Fruit fly (Drosophila melanogaster): Measurements from ENCODE around the gene nan.

The nan gene

DNA sequence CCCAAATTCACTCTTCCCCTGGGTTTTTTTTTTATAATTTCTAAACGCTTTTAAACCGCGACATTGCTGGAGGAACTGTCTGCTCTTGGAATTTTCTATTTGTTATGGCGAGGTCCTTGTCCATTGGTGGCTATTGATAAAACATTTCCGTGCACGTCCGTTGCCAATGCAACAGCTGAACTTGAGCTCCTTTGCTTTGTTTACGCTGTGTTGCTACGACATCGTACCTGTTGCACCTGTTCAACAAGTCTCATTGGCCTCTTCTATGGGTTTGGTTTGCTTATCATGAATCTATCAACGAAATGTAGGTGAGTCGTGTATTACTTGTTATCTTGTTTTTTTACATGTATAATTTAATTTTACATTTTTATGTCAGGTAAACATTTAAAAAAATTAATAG lies at the start of gene nan:
TSS of gene nan (minus strand) at position 218 of the 400 bp plus-strand sequence.
- TF ChIP-seq cic (GFP tag; optimal IDR thresholded peaks at IDR 0.05), result no peak
- TF ChIP-seq CG1620 (GFP tag; optimal IDR thresholded peaks at IDR 0.05), result no peak
- TF ChIP-seq Crg-1 (GFP tag; optimal IDR thresholded peaks at IDR 0.05), result no peak
- no peak for TF ChIP-seq bab1 (GFP tag; optimal IDR thresholded peaks at IDR 0.05)
- no peak for TF ChIP-seq kay (GFP tag; ENCODE audit: borderline replicate concordance)
- TF ChIP-seq CG7101 (tag; optimal IDR thresholded peaks at IDR 0.05), result no peak
- TF ChIP-seq CG12768 (GFP tag; optimal IDR thresholded peaks at IDR 0.05), result no peak
- TF ChIP-seq Mnt (GFP tag; optimal IDR thresholded peaks at IDR 0.05), result no peak
- no peak for TF ChIP-seq CG5204 (GFP tag; optimal IDR thresholded peaks at IDR 0.05)

DNA sequence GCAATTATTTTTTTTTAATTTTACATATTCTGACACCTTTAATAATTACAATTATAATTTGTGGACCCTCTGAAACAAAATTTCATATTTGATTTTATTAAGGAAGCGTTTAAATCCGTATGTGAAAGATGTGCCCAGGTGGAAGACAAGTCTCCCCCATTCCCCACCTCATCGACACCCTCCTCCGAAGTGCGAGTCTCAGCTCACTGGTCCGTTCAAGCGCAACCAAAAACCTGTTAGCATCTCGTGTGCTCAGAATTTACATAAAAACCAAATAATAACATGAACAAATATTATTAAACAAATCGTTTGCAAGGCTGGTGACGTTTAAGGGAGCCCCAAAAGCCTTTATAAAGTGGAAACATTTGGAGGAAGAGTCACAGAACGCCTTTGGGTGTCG lies 46.9 kb upstream of the nan start, which contains the start of gene CG7906:
TSS of gene CG7906 (plus strand) at position 301 of the 400 bp plus-strand sequence.
- no peak for TF ChIP-seq CG11617 (GFP tag; optimal IDR thresholded peaks at IDR 0.05)
- TF ChIP-seq pad (GFP tag; optimal IDR thresholded peaks at IDR 0.05), result no peak
- TF ChIP-seq CG12768 (GFP tag; optimal IDR thresholded peaks at IDR 0.05), result no peak
- TF ChIP-seq Clk (GFP tag; optimal IDR thresholded peaks at IDR 0.05), result no peak
- TF ChIP-seq kay (GFP tag; ENCODE audit: borderline replicate concordance), result no peak

DNA sequence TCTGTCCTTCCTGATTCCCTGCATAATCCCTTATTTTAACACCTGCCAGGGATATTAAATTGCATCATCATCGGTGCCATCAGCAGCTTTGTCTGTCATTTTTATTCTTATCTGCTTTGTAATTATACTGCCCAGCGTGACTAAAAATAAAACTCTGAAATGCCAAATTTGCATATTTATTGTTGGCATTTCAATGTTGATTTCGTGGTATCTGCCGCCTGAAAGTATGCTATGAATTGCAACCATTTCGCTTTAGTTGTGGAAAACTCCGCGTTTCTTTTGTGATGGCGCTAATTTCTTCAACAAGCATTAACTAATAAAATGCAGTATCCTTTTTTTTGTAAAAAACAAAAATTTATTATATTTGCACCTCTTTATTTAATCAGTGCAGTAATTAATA lies 46.4 kb upstream of the nan start, which contains the start of gene CG34244:
TSS of gene CG34244 (minus strand) at position 122 of the 400 bp plus-strand sequence.
- no peak for TF ChIP-seq Hr96 (GFP tag; optimal IDR thresholded peaks at IDR 0.05)
- no peak for TF ChIP-seq Clk (GFP tag; optimal IDR thresholded peaks at IDR 0.05)
- no peak for TF ChIP-seq CG5204 (GFP tag; optimal IDR thresholded peaks at IDR 0.05)
- TF ChIP-seq CG7101 (tag; optimal IDR thresholded peaks at IDR 0.05), result no peak
- TF ChIP-seq CG11617 (GFP tag; optimal IDR thresholded peaks at IDR 0.05), result no peak
- peak; percentile 71 for TF ChIP-seq tj (GFP tag; optimal IDR thresholded peaks at IDR 0.05)
- no peak for TF ChIP-seq cic (GFP tag; optimal IDR thresholded peaks at IDR 0.05)
- TF ChIP-seq CG12768 (GFP tag; optimal IDR thresholded peaks at IDR 0.05), result no peak
- peak; percentile 5 for TF ChIP-seq bab1 (GFP tag; optimal IDR thresholded peaks at IDR 0.05)
- TF ChIP-seq Crg-1 (GFP tag; optimal IDR thresholded peaks at IDR 0.05), result no peak
- TF ChIP-seq toe (GFP tag; optimal IDR thresholded peaks at IDR 0.05), result no peak

DNA sequence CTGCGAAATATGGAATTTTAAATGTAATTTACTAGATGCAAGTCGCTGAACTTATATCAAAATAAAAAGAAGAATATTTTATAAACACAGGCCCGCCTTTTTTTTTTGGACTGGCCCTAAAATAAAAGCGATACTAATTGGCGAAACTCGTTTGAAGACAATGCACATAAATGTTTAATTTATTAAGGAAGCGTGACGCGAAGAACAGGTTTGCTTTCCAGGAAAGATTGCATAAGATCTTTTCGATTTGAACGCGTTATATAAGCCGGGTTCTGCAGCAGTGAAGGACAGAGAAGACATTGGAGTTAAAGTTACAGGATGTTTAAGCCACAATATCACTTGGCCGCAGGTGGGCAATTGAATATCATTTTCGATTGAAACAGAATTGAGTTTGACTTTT lies 43.7 kb upstream of the nan start, which contains the start of gene CG7924:
TSS of gene CG7924 (plus strand) at position 301 of the 400 bp plus-strand sequence.
- TF ChIP-seq Crg-1 (GFP tag; optimal IDR thresholded peaks at IDR 0.05) (no peak), kay (GFP tag; ENCODE audit: borderline replicate concordance) (peak; percentile 79), CG11617 (GFP tag; optimal IDR thresholded peaks at IDR 0.05) (no peak), CG12768 (GFP tag; optimal IDR thresholded peaks at IDR 0.05) (no peak), CG33017 (tag; optimal IDR thresholded peaks at IDR 0.05) (no peak), Mnt (GFP tag; optimal IDR thresholded peaks at IDR 0.05) (no peak), cic (GFP tag; optimal IDR thresholded peaks at IDR 0.05) (no peak), bab1 (GFP tag; optimal IDR thresholded peaks at IDR 0.05) (no peak)

DNA sequence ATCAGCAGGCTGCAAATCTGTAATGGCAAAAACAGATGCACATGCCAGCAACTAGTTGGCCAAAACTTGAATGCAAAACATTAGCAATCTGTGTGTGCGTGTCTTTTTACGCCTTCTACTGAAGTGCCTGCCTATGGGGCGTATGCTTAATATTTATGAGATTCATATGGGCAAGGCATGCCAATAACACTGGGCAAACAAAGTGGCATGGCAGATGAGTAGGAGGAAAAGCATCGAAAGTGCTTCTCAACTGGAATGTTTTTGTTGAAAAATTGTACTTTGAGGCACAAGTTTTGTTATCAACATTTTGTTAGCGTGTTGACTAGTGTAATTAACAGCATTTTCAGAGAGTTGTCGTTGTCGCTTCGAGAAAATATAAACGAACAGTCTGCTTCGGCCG lies 40.0 kb upstream of the nan start:
- no peak for TF ChIP-seq cic (GFP tag; optimal IDR thresholded peaks at IDR 0.05)
- no peak for TF ChIP-seq CG1620 (GFP tag; optimal IDR thresholded peaks at IDR 0.05)
- TF ChIP-seq tj (GFP tag; optimal IDR thresholded peaks at IDR 0.05), result no peak
- TF ChIP-seq Crg-1 (GFP tag; optimal IDR thresholded peaks at IDR 0.05), result no peak
- TF ChIP-seq kay (GFP tag; ENCODE audit: borderline replicate concordance), result no peak
- TF ChIP-seq ovo (GFP tag; optimal IDR thresholded peaks at IDR 0.05), result no peak
- no peak for TF ChIP-seq CG7101 (tag; optimal IDR thresholded peaks at IDR 0.05)

DNA sequence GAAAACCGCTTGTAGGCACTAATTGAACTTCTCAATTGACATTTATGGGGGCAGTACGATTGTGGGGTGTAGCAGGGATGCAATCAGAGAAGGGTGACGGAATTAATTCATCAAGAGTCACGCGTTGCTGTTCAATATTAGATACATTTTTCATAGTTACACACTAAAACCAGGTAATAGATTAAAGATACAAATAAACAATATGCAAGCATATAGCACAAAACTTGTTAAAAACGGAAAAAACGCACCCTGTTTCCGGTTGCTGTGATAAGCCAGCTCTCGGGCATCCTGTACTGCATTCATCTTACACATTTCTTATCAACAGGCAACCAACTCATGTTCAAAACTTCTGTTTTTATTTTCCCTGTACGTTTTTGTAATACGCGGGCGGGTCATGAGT lies 39.6 kb upstream of the nan start:
- TF ChIP-seq CG14711 (tag; optimal IDR thresholded peaks at IDR 0.05), result no peak
- no peak for TF ChIP-seq tj (GFP tag; optimal IDR thresholded peaks at IDR 0.05)
- no peak for TF ChIP-seq CG7101 (tag; optimal IDR thresholded peaks at IDR 0.05)
- no peak for TF ChIP-seq pad (GFP tag; optimal IDR thresholded peaks at IDR 0.05)
- no peak for TF ChIP-seq CG11617 (GFP tag; optimal IDR thresholded peaks at IDR 0.05)
- TF ChIP-seq ovo (GFP tag; optimal IDR thresholded peaks at IDR 0.05), result no peak
- no peak for TF ChIP-seq toe (GFP tag; optimal IDR thresholded peaks at IDR 0.05)
- TF ChIP-seq Hr96 (GFP tag; optimal IDR thresholded peaks at IDR 0.05), result no peak
- TF ChIP-seq cic (GFP tag; optimal IDR thresholded peaks at IDR 0.05), result no peak
- TF ChIP-seq CG5204 (GFP tag; optimal IDR thresholded peaks at IDR 0.05), result no peak
- TF ChIP-seq kay (GFP tag; ENCODE audit: borderline replicate concordance), result no peak

DNA sequence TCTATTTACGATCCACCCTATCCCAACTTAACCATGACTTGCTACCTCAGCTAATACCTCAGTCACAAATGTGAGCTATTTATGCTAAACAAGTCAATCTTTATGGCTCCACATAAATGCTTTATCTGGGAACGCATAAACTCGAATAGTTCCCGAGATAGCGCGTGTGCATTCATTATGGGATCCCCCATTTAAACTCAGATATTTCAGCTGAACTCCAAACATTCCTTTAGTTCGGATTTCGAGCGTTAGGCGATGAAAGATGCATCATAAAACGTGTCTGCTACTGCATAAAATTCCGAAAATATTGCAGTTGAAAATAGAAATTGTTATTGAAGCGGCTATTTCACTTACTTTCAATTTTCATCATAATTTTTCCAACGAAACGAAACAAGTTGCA lies 34.0 kb upstream of the nan start:
- TF ChIP-seq tj (GFP tag; optimal IDR thresholded peaks at IDR 0.05) (no peak), pad (GFP tag; optimal IDR thresholded peaks at IDR 0.05) (no peak), CG14711 (tag; optimal IDR thresholded peaks at IDR 0.05) (no peak), cnc (optimal IDR thresholded peaks at IDR 0.05) (no peak), CG7045 (GFP tag; optimal IDR thresholded peaks at IDR 0.05) (no peak), ovo (GFP tag; optimal IDR thresholded peaks at IDR 0.05) (no peak), CG11617 (GFP tag; optimal IDR thresholded peaks at IDR 0.05) (no peak), bab1 (GFP tag; optimal IDR thresholded peaks at IDR 0.05) (no peak), toe (GFP tag; optimal IDR thresholded peaks at IDR 0.05) (no peak), CG1620 (GFP tag; optimal IDR thresholded peaks at IDR 0.05) (no peak), kay (GFP tag; ENCODE audit: borderline replicate concordance) (no peak), CG5204 (GFP tag; optimal IDR thresholded peaks at IDR 0.05) (no peak), Crg-1 (GFP tag; optimal IDR thresholded peaks at IDR 0.05) (no peak), cic (GFP tag; optimal IDR thresholded peaks at IDR 0.05) (no peak), CG7101 (tag; optimal IDR thresholded peaks at IDR 0.05) (no peak), Hr96 (GFP tag; optimal IDR thresholded peaks at IDR 0.05) (no peak), CG12768 (GFP tag; optimal IDR thresholded peaks at IDR 0.05) (no peak), CG33017 (tag; optimal IDR thresholded peaks at IDR 0.05) (no peak), Clk (GFP tag; optimal IDR thresholded peaks at IDR 0.05) (no peak)
